Worm (Caenorhabditis elegans): Measurements from ENCODE around the gene ZK596.2.
A peak's percentile ranks its signal among the peaks of the same experiment; 100 is the strongest.
"Not testable (repeated sequence)": the region's sequence is repeated elsewhere in the genome, so short reads cannot be mapped to it uniquely, and the experiment has no call there.

ZK596.2 gene

ce11 chrIV:10909206-10909605 is at the start of gene ZK596.2:
TSS of gene ZK596.2 (minus strand) at chrIV:10909306.
- TF ChIP-seq unc-120 (tag; optimal IDR thresholded peaks at IDR 0.05; ENCODE audit: poor library complexity, severe bottlenecking), result no peak
- TF ChIP-seq tbx-8 (GFP tag; optimal IDR thresholded peaks at IDR 0.05), result no peak
- TF ChIP-seq ces-1 (GFP tag; optimal IDR thresholded peaks at IDR 0.05), result no peak
- TF ChIP-seq mab-5 (tag; optimal IDR thresholded peaks at IDR 0.05), result no peak
- no peak for TF ChIP-seq bed-3 (GFP tag; optimal IDR thresholded peaks at IDR 0.05)
- no peak for TF ChIP-seq nhr-2 (tag; optimal IDR thresholded peaks at IDR 0.05)
- TF ChIP-seq zip-8 (tag; optimal IDR thresholded peaks at IDR 0.05), result no peak
- no peak for TF ChIP-seq snpc-4 (tag; optimal IDR thresholded peaks at IDR 0.05)
- TF ChIP-seq pha-4 (tag; optimal IDR thresholded peaks at IDR 0.05), result no peak
- TF ChIP-seq flh-1 (GFP tag; optimal IDR thresholded peaks at IDR 0.05), result no peak
- TF ChIP-seq nhr-76 (tag; optimal IDR thresholded peaks at IDR 0.05), result no peak

- TF ChIP-seq unc-120 (tag; optimal IDR thresholded peaks at IDR 0.05; ENCODE audit: poor library complexity, severe bottlenecking) (peak; percentile 21), lin-13 (tag; optimal IDR thresholded peaks at IDR 0.05) (no peak), cnd-1 (tag; optimal IDR thresholded peaks at IDR 0.05) (no peak), drap-1 (GFP tag; optimal IDR thresholded peaks at IDR 0.05) (no peak), hlh-1 (tag; optimal IDR thresholded peaks at IDR 0.05) (peak; percentile 82), zip-8 (tag; optimal IDR thresholded peaks at IDR 0.05) (no peak), ham-2 (GFP tag; optimal IDR thresholded peaks at IDR 0.05) (no peak)
Measured at ce11 chrIV:10958230-10958588, 49.1 kb upstream of the ZK596.2 start, which contains the start of gene sri-19. TSS of gene sri-19 (plus strand) at chrIV:10958372.

- TF ChIP-seq sptf-1 (tag; optimal IDR thresholded peaks at IDR 0.05), result no peak
- no peak for TF ChIP-seq nhr-2 (tag; optimal IDR thresholded peaks at IDR 0.05)
- TF ChIP-seq pha-4 (tag; optimal IDR thresholded peaks at IDR 0.05), result no peak
- TF ChIP-seq elt-1 (tag; optimal IDR thresholded peaks at IDR 0.05; ENCODE audit: borderline replicate concordance, insufficient read depth), result no peak
- no peak for TF ChIP-seq sem-2 (GFP tag; optimal IDR thresholded peaks at IDR 0.05)
- TF ChIP-seq elt-3 (tag; optimal IDR thresholded peaks at IDR 0.05), result no peak
- TF ChIP-seq unc-62 (GFP tag; optimal IDR thresholded peaks at IDR 0.05), result peak; percentile 40
- no peak for TF ChIP-seq M03D4.4 (tag; optimal IDR thresholded peaks at IDR 0.05)
- no peak for TF ChIP-seq cnd-1 (tag; optimal IDR thresholded peaks at IDR 0.05)
- no peak for TF ChIP-seq lin-32 (GFP tag; optimal IDR thresholded peaks at IDR 0.05)
- TF ChIP-seq mab-5 (tag; optimal IDR thresholded peaks at IDR 0.05), result peak; percentile 31
- TF ChIP-seq nhr-237 (tag; optimal IDR thresholded peaks at IDR 0.05), result no peak
- no peak for TF ChIP-seq snpc-4 (tag; optimal IDR thresholded peaks at IDR 0.05)
- no peak for TF ChIP-seq unc-120 (tag; optimal IDR thresholded peaks at IDR 0.05; ENCODE audit: poor library complexity, severe bottlenecking)
- TF ChIP-seq hlh-1 (tag; optimal IDR thresholded peaks at IDR 0.05), result peak; percentile 82
- no peak for TF ChIP-seq nhr-12 (tag; optimal IDR thresholded peaks at IDR 0.05)
Measured at ce11 chrIV:10957583-10958229, 48.6 kb upstream of the ZK596.2 start, which contains the start of gene Y69E1A.5. TSS of gene Y69E1A.5 (minus strand) at chrIV:10957655.

- not testable (repeated sequence) for TF ChIP-seq ztf-11, lin-13, blmp-1 (tag; optimal IDR thresholded peaks at IDR 0.05)
Measured at ce11 chrIV:10954955-10955354, 45.8 kb upstream of the ZK596.2 start, which contains the start of gene Y69E1A.4. TSS of gene Y69E1A.4 (plus strand) at chrIV:10955255.

ce11 chrIV:10951997-10952396 is 42.9 kb upstream of the ZK596.2 start, which contains the start of gene Y69E1A.3:
TSS of gene Y69E1A.3 (plus strand) at chrIV:10952297.
- TF ChIP-seq ces-1 (GFP tag; optimal IDR thresholded peaks at IDR 0.05), result no peak
- no peak for TF ChIP-seq mep-1 (tag; optimal IDR thresholded peaks at IDR 0.05)
- TF ChIP-seq flh-1 (GFP tag; optimal IDR thresholded peaks at IDR 0.05), result no peak
- no peak for TF ChIP-seq M03D4.4 (tag; optimal IDR thresholded peaks at IDR 0.05)
- TF ChIP-seq mls-2 (tag; optimal IDR thresholded peaks at IDR 0.05), result no peak
- no peak for TF ChIP-seq mab-5 (tag; optimal IDR thresholded peaks at IDR 0.05)
- no peak for TF ChIP-seq tbx-8 (GFP tag; optimal IDR thresholded peaks at IDR 0.05)
- no peak for TF ChIP-seq hlh-1 (tag; optimal IDR thresholded peaks at IDR 0.05)
- TF ChIP-seq nhr-2 (tag; optimal IDR thresholded peaks at IDR 0.05), result no peak
- no peak for TF ChIP-seq ceh-39 (tag; optimal IDR thresholded peaks at IDR 0.05)
- TF ChIP-seq unc-62 (GFP tag; optimal IDR thresholded peaks at IDR 0.05), result no peak
- no peak for TF ChIP-seq lin-13 (tag; optimal IDR thresholded peaks at IDR 0.05)
- TF ChIP-seq ztf-11 (tag; optimal IDR thresholded peaks at IDR 0.05), result no peak
- no peak for TF ChIP-seq nhr-28 (tag; optimal IDR thresholded peaks at IDR 0.05)
